Worm (Caenorhabditis elegans): ENCODE measurements around the gene lmtr-2.
A peak's percentile ranks its signal among the peaks of the same experiment; 100 is the strongest.

lmtr-2 gene

DNA sequence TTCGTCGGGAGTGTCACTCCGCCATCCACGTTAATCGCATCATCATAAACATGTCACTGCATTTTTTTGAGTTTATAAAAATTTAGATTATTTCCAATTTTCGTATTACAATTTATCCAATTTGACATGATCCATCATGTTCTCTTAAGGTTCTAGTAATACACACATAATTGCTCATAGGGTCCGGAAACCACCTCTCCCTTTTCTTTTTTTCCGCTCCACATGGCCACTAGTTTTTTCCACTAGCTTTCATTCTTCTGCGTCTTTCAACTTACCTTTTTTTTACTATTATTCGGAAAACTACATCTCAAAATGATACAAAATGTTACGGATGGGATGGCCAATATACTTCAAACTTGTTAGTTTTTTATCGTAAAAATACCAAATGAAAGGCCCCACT, 25.0 kb downstream of the lmtr-2 start, which contains the start of gene Y97E10AL.1:
TSS of gene Y97E10AL.1 (plus strand) at position 301 of the 400 bp plus-strand sequence.
- TF ChIP-seq lin-39 (tag; optimal IDR thresholded peaks at IDR 0.05) (no peak), nhr-11 (tag; optimal IDR thresholded peaks at IDR 0.05) (no peak), nhr-21 (tag; optimal IDR thresholded peaks at IDR 0.05) (no peak), sem-4 (tag; optimal IDR thresholded peaks at IDR 0.05) (no peak)

DNA sequence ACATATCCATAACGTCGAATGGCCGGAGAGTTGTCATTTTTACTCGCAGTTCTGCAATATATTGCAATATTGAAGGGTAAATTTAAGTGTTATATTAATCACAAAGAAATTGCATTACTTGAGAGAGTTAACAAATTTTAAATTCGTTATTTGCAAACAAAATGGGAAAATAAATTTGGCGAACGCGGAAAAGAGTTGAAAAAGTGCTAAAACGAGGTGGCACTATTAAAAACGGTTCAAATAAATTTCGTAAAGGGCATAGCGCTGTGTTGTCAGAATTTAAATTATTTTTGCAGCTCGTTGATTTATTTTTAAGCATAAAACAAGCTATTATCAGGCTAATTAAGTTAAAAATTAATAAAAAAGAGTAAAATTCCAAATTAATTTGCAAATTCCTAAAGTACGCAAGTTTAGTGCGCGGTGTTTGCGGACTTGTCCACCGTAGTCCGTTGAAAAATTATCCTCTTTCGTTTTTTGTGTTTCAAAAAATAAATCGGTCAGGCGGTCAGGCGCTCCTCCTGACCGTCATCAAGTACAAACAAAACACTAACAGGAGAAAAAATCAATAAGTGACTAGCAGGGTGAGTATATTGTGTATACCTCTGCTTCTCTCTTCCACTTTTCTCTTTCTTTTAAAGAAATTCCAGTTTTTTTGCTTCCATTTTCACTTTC, 27.4 kb downstream of the lmtr-2 start, which contains the start of the genes natb-1 and abhd-12:
TSS of gene natb-1 (minus strand) at position 51 of the 672 bp plus-strand sequence.
TSS of gene abhd-12 (plus strand) at position 499 of the 672 bp plus-strand sequence.
- TF ChIP-seq nhr-12 (tag; optimal IDR thresholded peaks at IDR 0.05): no peak
- peak; percentile 72 for TF ChIP-seq unc-55 (GFP tag; optimal IDR thresholded peaks at IDR 0.05)
- peak; percentile 84 to 96 for TF ChIP-seq lsy-2 (tag; optimal IDR thresholded peaks at IDR 0.05)
- TF ChIP-seq nhr-25 (tag; optimal IDR thresholded peaks at IDR 0.05): peak; percentile 30
- TF ChIP-seq crh-2 (tag; optimal IDR thresholded peaks at IDR 0.05): peak; percentile 12
- no peak for TF ChIP-seq ztf-4 (tag; optimal IDR thresholded peaks at IDR 0.05)
- TF ChIP-seq nhr-129 (tag; optimal IDR thresholded peaks at IDR 0.05): peak; percentile 45
- peak; percentile 75 for TF ChIP-seq C34F6.9 (tag; optimal IDR thresholded peaks at IDR 0.05)
- peak; percentile 54 for TF ChIP-seq gmeb-1 (tag; optimal IDR thresholded peaks at IDR 0.05)
- no peak for TF ChIP-seq lin-39 (tag; optimal IDR thresholded peaks at IDR 0.05)
- no peak for TF ChIP-seq lin-11 (tag; optimal IDR thresholded peaks at IDR 0.05)
- TF ChIP-seq blmp-1 (tag; optimal IDR thresholded peaks at IDR 0.05; ENCODE audit: insufficient read depth): peak; percentile 3
- no peak for TF ChIP-seq zag-1 (tag; optimal IDR thresholded peaks at IDR 0.05)
- peak; percentile 20 for TF ChIP-seq fos-1 (tag; optimal IDR thresholded peaks at IDR 0.05)
- no peak for TF ChIP-seq R02D3.7 (tag; optimal IDR thresholded peaks at IDR 0.05)

DNA sequence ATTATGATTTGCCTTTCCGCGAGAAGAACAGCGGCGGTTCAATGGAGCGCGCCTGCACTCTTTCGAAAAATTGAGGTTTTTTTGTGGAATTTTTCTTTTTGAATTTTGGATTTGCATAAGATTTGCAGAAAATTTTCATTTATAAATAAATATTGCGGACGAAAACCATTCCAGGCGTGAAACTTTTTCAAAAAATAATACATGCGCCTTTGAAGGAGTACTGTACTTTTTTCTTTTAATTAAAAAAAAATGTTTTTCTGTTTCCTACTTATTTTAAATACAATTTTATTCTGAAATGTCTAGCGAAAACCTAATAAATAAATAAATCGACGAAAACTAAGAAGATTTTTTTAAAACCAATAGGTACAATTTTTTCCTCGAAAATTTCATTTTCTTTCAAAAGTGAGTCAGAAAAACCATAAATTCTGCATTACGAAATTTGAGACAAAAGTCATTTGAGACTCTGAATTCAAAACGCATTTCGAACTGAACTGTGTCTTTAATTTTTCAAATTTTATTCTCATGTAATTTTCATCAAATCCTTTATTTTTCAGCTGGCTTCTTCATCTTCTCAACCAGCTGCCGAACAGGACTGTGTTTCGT, 29.8 kb downstream of the lmtr-2 start, which contains the start of gene F26D11.1:
TSS of gene F26D11.1 (plus strand) at position 553 of the 603 bp plus-strand sequence.
- TF ChIP-seq snpc-4 (tag; optimal IDR thresholded peaks at IDR 0.05): no peak
- no peak for TF ChIP-seq unc-62 (GFP tag; optimal IDR thresholded peaks at IDR 0.05)
- no peak for TF ChIP-seq alr-1 (tag; optimal IDR thresholded peaks at IDR 0.05)
- no peak for TF ChIP-seq gmeb-1 (tag; optimal IDR thresholded peaks at IDR 0.05)
- no peak for TF ChIP-seq nhr-12 (tag; optimal IDR thresholded peaks at IDR 0.05)
- no peak for TF ChIP-seq peb-1 (tag; optimal IDR thresholded peaks at IDR 0.05)
- TF ChIP-seq C34F6.9 (tag; optimal IDR thresholded peaks at IDR 0.05): no peak
- no peak for TF ChIP-seq ZK546.5 (tag; optimal IDR thresholded peaks at IDR 0.05)
- TF ChIP-seq ztf-1 (GFP tag; conservative IDR thresholded peaks at IDR 0.05): no peak
- no peak for TF ChIP-seq nhr-21 (tag; optimal IDR thresholded peaks at IDR 0.05)
- no peak for TF ChIP-seq lin-11 (tag; optimal IDR thresholded peaks at IDR 0.05)
- TF ChIP-seq nhr-237 (tag; optimal IDR thresholded peaks at IDR 0.05): no peak
- no peak for TF ChIP-seq ztf-11 (tag; optimal IDR thresholded peaks at IDR 0.05)
- TF ChIP-seq nhr-6 (tag; optimal IDR thresholded peaks at IDR 0.05): no peak
- no peak for TF ChIP-seq lsy-2 (tag; optimal IDR thresholded peaks at IDR 0.05)

DNA sequence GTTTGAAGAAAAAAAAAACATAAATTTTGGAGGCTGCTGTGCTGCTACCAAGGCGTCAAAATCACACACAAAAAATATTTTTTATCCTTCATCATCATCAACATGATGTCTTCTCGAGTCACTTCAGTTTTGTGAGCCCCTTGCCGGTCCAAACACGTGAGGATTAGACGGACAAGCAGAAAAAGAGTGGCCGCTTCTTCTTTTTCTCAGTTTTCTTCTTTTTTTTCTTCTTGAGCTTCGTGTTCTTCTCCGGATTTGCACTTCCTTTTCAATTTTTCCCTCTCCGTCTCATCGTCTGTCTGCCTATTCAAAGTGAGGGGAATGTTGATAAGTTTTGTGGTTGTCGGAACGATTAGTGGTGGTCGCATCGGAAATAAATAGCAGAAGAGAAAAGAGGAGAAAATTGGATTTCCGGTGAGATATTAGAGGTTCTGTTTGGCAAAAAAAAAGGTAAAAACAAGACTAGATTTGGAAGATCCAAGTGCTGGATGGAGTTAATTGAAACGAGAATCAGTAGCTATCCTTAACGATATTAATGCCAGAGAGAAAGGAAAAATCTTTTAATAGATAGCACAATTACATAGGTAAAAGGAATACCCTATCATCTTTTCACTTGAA, 30.4 kb downstream of the lmtr-2 start:
- TF ChIP-seq egl-27 (tag; optimal IDR thresholded peaks at IDR 0.05) (peak; percentile 32), Y55F3AM.14 (GFP tag; optimal IDR thresholded peaks at IDR 0.05) (peak; percentile 11), unc-55 (GFP tag; optimal IDR thresholded peaks at IDR 0.05) (peak; percentile 83), snpc-4 (tag; optimal IDR thresholded peaks at IDR 0.05) (peak; percentile 26), nhr-237 (tag; optimal IDR thresholded peaks at IDR 0.05) (no peak), nhr-11 (tag; optimal IDR thresholded peaks at IDR 0.05) (no peak), sma-9 (GFP tag; optimal IDR thresholded peaks at IDR 0.05) (peak; percentile 19), sma-9 (tag; optimal IDR thresholded peaks at IDR 0.05) (no peak), mdl-1 (tag; optimal IDR thresholded peaks at IDR 0.05) (peak in 1 of 2 experiments; percentile 67), nhr-129 (tag; optimal IDR thresholded peaks at IDR 0.05) (peak; percentile 28), unc-62 (GFP tag; optimal IDR thresholded peaks at IDR 0.05) (no peak), C34F6.9 (tag; optimal IDR thresholded peaks at IDR 0.05) (peak; percentile 62), F13H6.1 (tag; optimal IDR thresholded peaks at IDR 0.05) (peak; percentile 14), lsy-2 (tag; optimal IDR thresholded peaks at IDR 0.05) (peak in 1 of 2 experiments; percentile 56), crh-2 (tag; optimal IDR thresholded peaks at IDR 0.05) (peak; percentile 11), zag-1 (tag; optimal IDR thresholded peaks at IDR 0.05) (peak; percentile 61)

All from whole organism, L2 larva.